Worm (Caenorhabditis elegans): ENCODE data around the gene ZK1098.9.

ZK1098.9 gene

ce11 chrIII:9528824-9529223 is 15.4 kb upstream of the ZK1098.9 start, which contains the start of gene ZK1098.2:
Gene ZK1098.2 (plus strand): TSS chrIII:9529159.
- no peak for TF ChIP-seq ztf-11 (tag; optimal IDR thresholded peaks at IDR 0.05)
- peak; percentile 68 for TF ChIP-seq mep-1 (tag; optimal IDR thresholded peaks at IDR 0.05)
- TF ChIP-seq C04F5.9 (tag; optimal IDR thresholded peaks at IDR 0.05): no peak
- peak; percentile 80 for TF ChIP-seq F16B12.6 (tag; optimal IDR thresholded peaks at IDR 0.05)
- no peak for TF ChIP-seq hlh-4 (tag; optimal IDR thresholded peaks at IDR 0.05)
- no peak for TF ChIP-seq aly-2 (tag; optimal IDR thresholded peaks at IDR 0.05)
- peak; percentile 5 to 14 for TF ChIP-seq efl-1 (optimal IDR thresholded peaks at IDR 0.05)
- peak in 1 of 2 experiments; percentile 23 for TF ChIP-seq efl-1 (GFP tag; optimal IDR thresholded peaks at IDR 0.05 in 1 of 2)
- peak; percentile 1 for TF ChIP-seq skn-1 (tag; optimal IDR thresholded peaks at IDR 0.05)
- no peak for TF ChIP-seq fkh-10 (GFP tag; optimal IDR thresholded peaks at IDR 0.05)
- peak in 1 of 3 experiments; percentile 42 for TF ChIP-seq dpl-1 (GFP tag; optimal IDR thresholded peaks at IDR 0.05)
- no peak for TF ChIP-seq ets-5 (GFP tag; IDR thresholded peaks at IDR 0.05)
- TF ChIP-seq nhr-84 (tag; optimal IDR thresholded peaks at IDR 0.05): no peak
- TF ChIP-seq lin-13 (GFP tag; optimal IDR thresholded peaks at IDR 0.05): no peak
- TF ChIP-seq ama-1 (optimal IDR thresholded peaks at IDR 0.05): no peak
- no peak for TF ChIP-seq nhr-76 (tag; optimal IDR thresholded peaks at IDR 0.05)
- TF ChIP-seq blmp-1 (tag; optimal IDR thresholded peaks at IDR 0.05): peak; percentile 46
- TF ChIP-seq lsy-2 (tag; optimal IDR thresholded peaks at IDR 0.05): peak; percentile 30 to 53
- no peak for TF ChIP-seq fkh-8 (tag; optimal IDR thresholded peaks at IDR 0.05)
- peak in 1 of 6 experiments; percentile 7 for TF ChIP-seq elt-3 (tag; optimal IDR thresholded peaks at IDR 0.05)
- peak; percentile 22 to 32 for TF ChIP-seq lin-35 (GFP tag; optimal IDR thresholded peaks at IDR 0.05)
- peak; percentile 23 for TF ChIP-seq snu-23 (GFP tag; optimal IDR thresholded peaks at IDR 0.05)
- no peak for TF ChIP-seq grh-1 (GFP tag; IDR thresholded peaks at IDR 0.05)
- TF ChIP-seq lir-3 (tag; optimal IDR thresholded peaks at IDR 0.05; ENCODE audit: poor library complexity): no peak
- TF ChIP-seq nhr-47 (tag; optimal IDR thresholded peaks at IDR 0.05): no peak
- TF ChIP-seq C16A3.4 (tag; optimal IDR thresholded peaks at IDR 0.05): peak; percentile 28
- no peak for TF ChIP-seq xbp-1 (tag; optimal IDR thresholded peaks at IDR 0.05)

DNA sequence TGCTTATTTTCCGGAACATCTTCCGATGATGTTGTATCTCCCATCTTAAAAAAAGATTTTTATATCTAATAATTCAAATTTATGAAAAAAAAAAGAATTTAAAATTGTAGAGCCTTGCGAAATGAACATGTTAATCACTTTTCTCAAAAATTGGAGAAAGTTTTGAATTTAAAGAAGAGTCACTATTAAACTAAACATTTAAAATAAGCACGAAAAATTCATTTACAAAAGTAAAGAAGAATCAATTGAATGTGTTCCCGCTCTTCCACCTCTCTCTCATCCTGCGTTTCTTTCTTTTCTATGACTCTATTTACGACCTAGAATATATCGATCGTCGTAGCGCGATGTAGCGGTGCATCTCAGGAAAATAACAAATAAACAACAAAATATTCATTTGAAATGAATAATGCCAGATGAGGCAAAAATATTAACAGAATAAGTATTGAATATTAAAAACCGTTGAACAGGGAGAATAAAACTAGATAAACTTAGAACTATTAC is 5.5 kb upstream of the ZK1098.9 start, which contains the start of gene ZK1098.3:
TSS of gene ZK1098.3 (minus strand) at position 51 of the 501 bp plus-strand sequence.
- TF ChIP-seq egl-13 (tag; optimal IDR thresholded peaks at IDR 0.05): no peak
- TF ChIP-seq efl-1 (optimal IDR thresholded peaks at IDR 0.05): peak; percentile 12 to 24
- peak in 1 of 2 experiments; percentile 14 for TF ChIP-seq efl-1 (GFP tag; optimal IDR thresholded peaks at IDR 0.05 in 1 of 2)
- TF ChIP-seq lin-35 (GFP tag; optimal IDR thresholded peaks at IDR 0.05): peak in 1 of 2 experiments; percentile 12
- TF ChIP-seq lsy-2 (tag; optimal IDR thresholded peaks at IDR 0.05): peak; percentile 18 to 60
- TF ChIP-seq ceh-63 (GFP tag; optimal IDR thresholded peaks at IDR 0.05): no peak
- TF ChIP-seq ces-1 (GFP tag; optimal IDR thresholded peaks at IDR 0.05): no peak
- peak in 2 of 3 experiments; percentile 9 to 45 for TF ChIP-seq dpl-1 (GFP tag; optimal IDR thresholded peaks at IDR 0.05)
- TF ChIP-seq F16B12.6 (tag; optimal IDR thresholded peaks at IDR 0.05): no peak
- TF ChIP-seq xbp-1 (tag; optimal IDR thresholded peaks at IDR 0.05): no peak
- TF ChIP-seq aha-1 (tag; optimal IDR thresholded peaks at IDR 0.05): no peak
- TF ChIP-seq nhr-11 (tag; optimal IDR thresholded peaks at IDR 0.05): no peak
- no peak for TF ChIP-seq hpl-2 (GFP tag; optimal IDR thresholded peaks at IDR 0.05)
- TF ChIP-seq nhr-19 (GFP tag; conservative IDR thresholded peaks at IDR 0.05): no peak
- no peak for TF ChIP-seq ztf-4 (tag; optimal IDR thresholded peaks at IDR 0.05)
- TF ChIP-seq mep-1 (tag; optimal IDR thresholded peaks at IDR 0.05): peak; percentile 49
- TF ChIP-seq unc-62 (GFP tag; optimal IDR thresholded peaks at IDR 0.05): no peak
- no peak for TF ChIP-seq alr-1 (tag; optimal IDR thresholded peaks at IDR 0.05; ENCODE audit: borderline replicate concordance)
- no peak for TF ChIP-seq dsc-1 (tag; optimal IDR thresholded peaks at IDR 0.05)
- TF ChIP-seq sup-37 (GFP tag; optimal IDR thresholded peaks at IDR 0.05): no peak
- no peak for TF ChIP-seq mef-2 (tag; optimal IDR thresholded peaks at IDR 0.05)
- TF ChIP-seq egl-27 (tag; optimal IDR thresholded peaks at IDR 0.05): no peak
- TF ChIP-seq nhr-85 (tag): no peak
- TF ChIP-seq efl-3 (GFP tag; optimal IDR thresholded peaks at IDR 0.05): no peak
- TF ChIP-seq C34B4.2 (tag; optimal IDR thresholded peaks at IDR 0.05): no peak
- no peak for TF ChIP-seq lir-3 (tag; optimal IDR thresholded peaks at IDR 0.05; ENCODE audit: poor library complexity)
- no peak for TF ChIP-seq lin-13 (GFP tag; optimal IDR thresholded peaks at IDR 0.05)
- TF ChIP-seq elt-2 (tag; optimal IDR thresholded peaks at IDR 0.05): no peak
- no peak for TF ChIP-seq fkh-8 (tag; optimal IDR thresholded peaks at IDR 0.05)
- TF ChIP-seq C16A3.4 (tag; optimal IDR thresholded peaks at IDR 0.05): no peak
- no peak for TF ChIP-seq jun-1 (tag; optimal IDR thresholded peaks at IDR 0.05)
- no peak for TF ChIP-seq snpc-4 (tag; optimal IDR thresholded peaks at IDR 0.05)
- peak; percentile 15 for TF ChIP-seq blmp-1 (tag; optimal IDR thresholded peaks at IDR 0.05)
- TF ChIP-seq ceh-90 (tag; optimal IDR thresholded peaks at IDR 0.05): no peak
- TF ChIP-seq vab-15 (tag; optimal IDR thresholded peaks at IDR 0.05): no peak
- no peak for TF ChIP-seq elt-3 (tag; optimal IDR thresholded peaks at IDR 0.05)
- no peak for TF ChIP-seq isw-1 (GFP tag; IDR thresholded peaks at IDR 0.05)
